Worm (Caenorhabditis elegans): Measurements from ENCODE around the gene lon-8.

Gene lon-8

DNA sequence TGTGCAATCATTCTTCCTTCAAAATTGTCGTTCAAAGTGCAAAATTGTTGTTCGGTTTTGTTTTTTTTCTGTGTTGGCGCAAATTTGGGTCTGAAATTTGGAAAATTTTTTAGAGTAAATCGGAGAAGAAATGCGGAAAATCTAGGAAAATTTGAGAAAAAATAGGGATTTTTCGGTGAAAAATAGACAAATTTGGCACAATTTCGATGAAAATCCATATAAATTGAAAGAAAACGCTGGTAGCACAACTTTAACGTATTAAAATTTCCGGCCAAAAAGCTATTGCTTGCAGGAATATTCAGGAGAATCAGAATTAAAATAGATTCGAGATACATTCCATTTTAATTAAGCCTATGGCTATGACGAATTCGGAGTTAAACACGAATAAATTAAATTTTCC lies 52.1 kb downstream of the lon-8 start, which contains the start of gene dpy-21:
dpy-21 (minus strand) TSS at position 101 of the 400 bp plus-strand sequence.
- TF ChIP-seq klf-2 (GFP tag; conservative IDR thresholded peaks at IDR 0.05) (no peak), ztf-23 (GFP tag; IDR thresholded peaks at IDR 0.05) (no peak), ztf-29 (GFP tag; IDR thresholded peaks at IDR 0.05) (no peak), tab-1 (GFP tag; IDR thresholded peaks at IDR 0.05) (no peak)

DNA sequence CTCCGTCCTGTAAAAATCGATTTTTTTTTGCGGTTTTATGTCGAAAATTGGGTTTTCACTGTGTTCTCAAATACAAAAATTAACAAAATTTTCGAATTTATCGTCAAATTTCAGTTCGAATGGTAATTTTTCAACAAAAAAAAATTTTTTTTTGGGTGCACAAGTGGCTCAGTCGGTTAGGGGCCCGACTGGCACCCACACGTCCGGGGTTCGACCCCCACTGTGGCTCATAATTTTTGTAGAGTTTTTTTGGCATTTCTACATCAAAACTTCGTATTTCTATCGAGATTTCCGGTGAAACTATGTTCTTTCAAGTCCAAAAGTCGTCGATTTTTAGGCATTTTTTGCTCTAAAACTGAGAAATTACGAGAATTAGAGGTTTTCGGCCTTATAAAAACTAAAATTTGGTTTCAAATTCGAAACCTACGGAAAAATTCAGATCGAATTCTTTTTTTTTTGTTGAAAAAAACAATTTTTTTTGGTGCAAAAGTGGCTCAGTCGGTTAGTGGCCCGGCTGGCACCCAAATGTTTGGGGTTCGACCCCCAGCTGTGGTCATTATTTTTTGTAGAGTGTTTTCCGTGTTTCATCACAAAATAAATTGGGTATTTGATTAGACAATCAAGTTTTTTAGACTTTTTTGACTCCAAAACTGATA lies 53.0 kb downstream of the lon-8 start:
- no peak for TF ChIP-seq tab-1 (GFP tag; IDR thresholded peaks at IDR 0.05)
- TF ChIP-seq cog-1 (tag; optimal IDR thresholded peaks at IDR 0.05), result no peak
- TF ChIP-seq T22C8.4 (GFP tag; IDR thresholded peaks at IDR 0.05), result no peak
- TF ChIP-seq flt-1 (GFP tag; IDR thresholded peaks at IDR 0.05), result no peak
- no peak for TF ChIP-seq med-1 (GFP tag; optimal IDR thresholded peaks at IDR 0.05; ENCODE audit: insufficient read depth)
- no peak for TF ChIP-seq klf-2 (GFP tag; conservative IDR thresholded peaks at IDR 0.05)
- no peak for TF ChIP-seq ref-1 (GFP tag; conservative IDR thresholded peaks at IDR 0.05)
- TF ChIP-seq ztf-23 (GFP tag; IDR thresholded peaks at IDR 0.05), result no peak
- no peak for TF ChIP-seq ztf-29 (GFP tag; IDR thresholded peaks at IDR 0.05)

DNA sequence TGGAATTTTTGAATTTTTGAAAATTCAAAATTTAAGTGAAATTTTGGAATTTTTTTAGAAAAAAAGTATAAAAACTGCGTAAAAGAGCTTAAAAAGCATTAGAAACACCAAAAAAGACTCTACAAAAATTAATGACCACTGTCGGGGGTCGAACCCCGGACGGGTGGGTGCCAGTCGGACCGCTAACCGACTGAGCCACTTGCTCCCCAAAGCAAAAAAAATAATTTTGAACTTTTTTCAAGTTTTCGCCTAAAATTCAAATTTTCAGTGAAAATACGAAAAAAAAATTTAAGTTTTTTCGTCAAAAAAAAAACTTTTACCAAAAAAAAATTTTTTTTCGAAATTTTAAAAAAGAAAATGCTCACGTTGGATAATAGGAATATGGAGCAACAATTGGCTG lies 53.9 kb downstream of the lon-8 start:
- no peak for TF ChIP-seq ztf-23 (GFP tag; IDR thresholded peaks at IDR 0.05)
- no peak for TF ChIP-seq ref-1 (GFP tag; conservative IDR thresholded peaks at IDR 0.05)
- no peak for TF ChIP-seq flt-1 (GFP tag; IDR thresholded peaks at IDR 0.05)
- no peak for TF ChIP-seq tab-1 (GFP tag; IDR thresholded peaks at IDR 0.05)
- TF ChIP-seq klf-2 (GFP tag; conservative IDR thresholded peaks at IDR 0.05), result no peak
- TF ChIP-seq med-1 (GFP tag; optimal IDR thresholded peaks at IDR 0.05; ENCODE audit: insufficient read depth), result no peak
- no peak for TF ChIP-seq ztf-29 (GFP tag; IDR thresholded peaks at IDR 0.05)
- no peak for TF ChIP-seq cog-1 (tag; optimal IDR thresholded peaks at IDR 0.05)
- TF ChIP-seq T22C8.4 (GFP tag; IDR thresholded peaks at IDR 0.05), result no peak

- TF ChIP-seq T22C8.4 (GFP tag; IDR thresholded peaks at IDR 0.05), result no peak
These were observed 55.7 kb downstream of the lon-8 start for ce11 chrV:17945460-17945859.

Measured in whole organism, midembryonic.